Worm (Caenorhabditis elegans) whole organism, L3 larva: ENCODE results near the gene D2024.18.

Experiments
- ceh-28 ChIP-seq: fragments of 150-350 bp; optimal IDR thresholded peaks from 2 replicates; lab custom pipeline; 2014; ENCODE audit warnings: missing biosample characterization, missing genetic modification reagents, missing genetic modification characterization
- jun-1 ChIP-seq: fragments of 150-350 bp; optimal IDR thresholded peaks from 2 replicates; lab custom pipeline; 2014; ENCODE audit warnings: missing biosample characterization, missing genetic modification reagents, missing genetic modification characterization
- lin-15B ChIP-seq: fragments of 150-350 bp; optimal IDR thresholded peaks from 2 replicates; lab custom pipeline; 2014; ENCODE audit warnings: missing biosample characterization, missing genetic modification characterization
- nhr-12 ChIP-seq: fragments of 150-350 bp; optimal IDR thresholded peaks from 2 replicates; lab custom pipeline; 2014; ENCODE audit warnings: missing biosample characterization, missing genetic modification characterization
- ztf-11 ChIP-seq: fragments of 150-350 bp; optimal IDR thresholded peaks from 2 replicates; lab custom pipeline; 2014; ENCODE audit warnings: missing biosample characterization, missing genetic modification characterization

ce11 chrIV:7222088-7222487, 28.2 kb upstream of the D2024.18 start:
- TF ChIP-seq ceh-28 (no peak), jun-1 (tag; lab: Kevin White, UChicago) (no peak), lin-15B (tag; lab: Kevin White, UChicago) (no peak), nhr-12 (tag; lab: Kevin White, UChicago) (no peak), ztf-11 (tag; lab: Kevin White, UChicago) (no peak)
